Worm (Caenorhabditis elegans) whole organism, mixed stage, embryonic: Measurements from ENCODE around the gene C44H4.6.

Experiments used
- M03D4.4 ChIP-seq: sonication (generic microtip); optimal IDR thresholded peaks from 2 replicates; lab custom pipeline; 2017; ENCODE audit warnings: mild to moderate bottlenecking, missing genetic modification characterization, missing compliant biosample characterization
- bed-3 ChIP-seq: fragments of 200-800 bp; sonication (Bioruptor generic); optimal IDR thresholded peaks from 3 replicates; lab custom pipeline; 2018; ENCODE audit warnings: mild to moderate bottlenecking, missing genetic modification characterization, moderate library complexity, missing compliant biosample characterization
- blmp-1 ChIP-seq: fragments of 150-350 bp; optimal IDR thresholded peaks from 2 replicates; lab custom pipeline; 2014; ENCODE audit warnings: missing biosample characterization, missing genetic modification characterization
- ceh-39 ChIP-seq: fragments of 150-350 bp; optimal IDR thresholded peaks from 2 replicates; lab custom pipeline; 2014; ENCODE audit warnings: missing biosample characterization, missing genetic modification characterization
- ceh-43 ChIP-seq: fragments of 200-800 bp; sonication (Bioruptor generic); optimal IDR thresholded peaks from 2 replicates; lab custom pipeline; 2018; ENCODE audit warnings: mild to moderate bottlenecking, missing genetic modification characterization, moderate library complexity, missing compliant biosample characterization
- ceh-83 ChIP-seq: fragments of 200-800 bp; sonication (Bioruptor generic); optimal IDR thresholded peaks from 2 replicates; lab custom pipeline; 2018; ENCODE audit warnings: mild to moderate bottlenecking, missing genetic modification characterization, missing compliant biosample characterization
- ces-1 ChIP-seq: fragments of 150-350 bp; optimal IDR thresholded peaks from 2 replicates; lab custom pipeline; 2014; ENCODE audit warnings: missing biosample characterization, missing genetic modification reagents, missing genetic modification characterization
- cnd-1 ChIP-seq: fragments of 200-800 bp; sonication (Bioruptor generic); optimal IDR thresholded peaks from 2 replicates; lab custom pipeline; 2018; ENCODE audit warnings: mild to moderate bottlenecking, missing genetic modification characterization, missing compliant biosample characterization
- drap-1 ChIP-seq: fragments of 200-800 bp; sonication (Bioruptor generic); optimal IDR thresholded peaks from 3 replicates; lab custom pipeline; 2018; ENCODE audit warnings: mild to moderate bottlenecking, missing genetic modification characterization, missing compliant biosample characterization
- elt-1 ChIP-seq: sonication (generic microtip); optimal IDR thresholded peaks from 2 replicates; lab custom pipeline; 2017; ENCODE audit warnings: missing genetic modification characterization, mild to moderate bottlenecking, missing compliant biosample characterization, antibody characterized with exemption, moderate library complexity, borderline replicate concordance; ENCODE audit not compliant: insufficient read depth
- elt-3 ChIP-seq: fragments of 150-350 bp; optimal IDR thresholded peaks from 2 replicates; lab custom pipeline; 2014; ENCODE audit warnings: missing biosample characterization, missing genetic modification characterization
- flh-1 ChIP-seq: fragments of 200-800 bp; sonication (Bioruptor generic); optimal IDR thresholded peaks from 2 replicates; lab custom pipeline; 2018; ENCODE audit warnings: mild to moderate bottlenecking, missing genetic modification characterization, moderate library complexity, missing compliant biosample characterization
- ham-2 ChIP-seq: fragments of 200-800 bp; sonication (Bioruptor generic); optimal IDR thresholded peaks from 2 replicates; lab custom pipeline; 2018; ENCODE audit warnings: mild to moderate bottlenecking, missing genetic modification characterization, missing compliant biosample characterization
- hlh-1 ChIP-seq: fragments of 150-350 bp; optimal IDR thresholded peaks from 2 replicates; lab custom pipeline; 2014; ENCODE audit warnings: missing biosample characterization, missing genetic modification reagents, missing genetic modification characterization
- lin-13 ChIP-seq: fragments of 150-350 bp; optimal IDR thresholded peaks from 2 replicates; lab custom pipeline; 2014; ENCODE audit warnings: missing biosample characterization, missing genetic modification characterization
- lin-32 ChIP-seq: fragments of 200-800 bp; sonication (Bioruptor generic); optimal IDR thresholded peaks from 2 replicates; lab custom pipeline; 2018; ENCODE audit warnings: mild to moderate bottlenecking, missing genetic modification characterization, missing compliant biosample characterization
- lsy-2 ChIP-seq: fragments of 150-350 bp; optimal IDR thresholded peaks from 2 replicates; lab custom pipeline; 2014; ENCODE audit warnings: missing biosample characterization, missing genetic modification characterization
- mab-5 ChIP-seq: fragments of 150-350 bp; optimal IDR thresholded peaks from 2 replicates; lab custom pipeline; 2014; ENCODE audit warnings: missing biosample characterization, missing genetic modification characterization
- mep-1 ChIP-seq: fragments of 150-350 bp; optimal IDR thresholded peaks from 2 replicates; lab custom pipeline; 2017; ENCODE audit warnings: missing biosample characterization, missing genetic modification reagents, missing genetic modification characterization, inconsistent platforms
- mls-2 ChIP-seq: sonication (generic microtip); optimal IDR thresholded peaks from 2 replicates; lab custom pipeline; 2016; ENCODE audit warnings: mild to moderate bottlenecking, missing genetic modification characterization, moderate library complexity, missing compliant biosample characterization
- nhr-12 ChIP-seq: fragments of 150-350 bp; optimal IDR thresholded peaks from 2 replicates; lab custom pipeline; 2014; ENCODE audit warnings: missing biosample characterization, missing genetic modification characterization
- nhr-2 ChIP-seq: fragments of 150-350 bp; optimal IDR thresholded peaks from 2 replicates; lab custom pipeline; 2014; ENCODE audit warnings: missing biosample characterization, missing genetic modification characterization
- nhr-237 ChIP-seq: fragments of 150-350 bp; optimal IDR thresholded peaks from 2 replicates; lab custom pipeline; 2014; ENCODE audit warnings: missing biosample characterization, missing genetic modification characterization
- nhr-28 ChIP-seq: fragments of 150-350 bp; optimal IDR thresholded peaks from 2 replicates; lab custom pipeline; 2014; ENCODE audit warnings: missing biosample characterization, missing genetic modification characterization
- nhr-76 ChIP-seq: sonication (generic microtip); optimal IDR thresholded peaks from 2 replicates; lab custom pipeline; 2017; ENCODE audit warnings: missing biosample characterization, missing genetic modification characterization
- pha-4 ChIP-seq: fragments of 150-350 bp; optimal IDR thresholded peaks from 2 replicates; lab custom pipeline; 2018; ENCODE audit warnings: missing biosample characterization, missing genetic modification reagents, missing genetic modification characterization
- sem-2 ChIP-seq: fragments of 200-800 bp; sonication (Bioruptor generic); optimal IDR thresholded peaks from 2 replicates; lab custom pipeline; 2018; ENCODE audit warnings: mild to moderate bottlenecking, missing genetic modification characterization, missing compliant biosample characterization
- snpc-4 ChIP-seq: fragments of 150-350 bp; optimal IDR thresholded peaks from 2 replicates; lab custom pipeline; 2014; ENCODE audit warnings: missing biosample characterization, missing genetic modification characterization
- sptf-1 ChIP-seq: sonication (generic microtip); optimal IDR thresholded peaks from 2 replicates; lab custom pipeline; 2017; ENCODE audit warnings: mild to moderate bottlenecking, missing genetic modification characterization, moderate library complexity, missing compliant biosample characterization
- tbx-8 ChIP-seq: fragments of 200-800 bp; sonication (Bioruptor generic); optimal IDR thresholded peaks from 2 replicates; lab custom pipeline; 2018; ENCODE audit warnings: mild to moderate bottlenecking, missing genetic modification characterization, moderate library complexity, missing compliant biosample characterization
- unc-120 ChIP-seq: sonication (generic microtip); optimal IDR thresholded peaks from 2 replicates; lab custom pipeline; 2017; ENCODE audit warnings: missing genetic modification characterization, missing compliant biosample characterization; ENCODE audit not compliant: poor library complexity, severe bottlenecking
- unc-39 ChIP-seq: fragments of 150-350 bp; optimal IDR thresholded peaks from 2 replicates; lab custom pipeline; 2014; ENCODE audit warnings: missing biosample characterization, missing genetic modification characterization
- unc-62 ChIP-seq: fragments of 150-350 bp; optimal IDR thresholded peaks from 2 replicates; lab custom pipeline; 2014; ENCODE audit warnings: missing biosample characterization, missing genetic modification reagents, missing genetic modification characterization
- zip-8 ChIP-seq: fragments of 150-350 bp; optimal IDR thresholded peaks from 2 replicates; lab custom pipeline; 2014; ENCODE audit warnings: missing biosample characterization, missing genetic modification characterization
- ztf-11 ChIP-seq: fragments of 150-350 bp; optimal IDR thresholded peaks from 2 replicates; lab custom pipeline; 2014; ENCODE audit warnings: missing biosample characterization, missing genetic modification characterization

C44H4.6 gene

DNA sequence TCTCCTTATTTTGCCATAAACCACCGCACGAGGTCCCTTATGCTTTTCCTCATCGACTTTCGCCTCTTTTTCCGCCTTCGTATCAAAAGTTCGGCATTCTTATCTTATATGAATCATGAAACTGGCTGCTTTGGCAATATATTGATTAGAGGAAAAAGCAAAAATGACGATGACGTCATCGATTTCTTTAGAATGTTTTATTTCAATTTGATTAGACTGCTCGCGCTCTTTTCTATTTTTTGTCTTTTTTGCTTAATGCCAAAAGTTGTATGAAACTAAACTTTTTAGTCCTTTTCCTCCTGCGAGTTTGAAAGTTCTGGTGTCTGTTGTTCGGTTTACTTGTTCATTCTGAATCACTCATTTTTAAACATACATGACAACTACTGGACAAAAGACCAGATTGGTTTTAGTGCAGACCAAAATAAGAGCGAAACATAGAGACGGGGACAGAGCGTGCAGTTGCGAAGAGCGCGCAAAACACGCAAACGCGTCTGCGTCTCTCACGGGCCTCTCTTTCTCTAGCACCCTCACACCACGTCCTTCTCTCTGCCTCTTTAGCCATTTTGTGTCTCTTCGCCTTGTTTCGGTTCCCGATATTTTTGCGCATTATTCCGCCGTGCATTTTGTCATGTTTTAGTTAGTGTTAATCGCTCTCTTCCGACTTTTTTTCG, 11.1 kb upstream of the C44H4.6 start (continued):
- TF ChIP-seq cnd-1 (tag; lab: Kevin White, UChicago) (peak; percentile 10), mep-1 (no peak), lsy-2 (tag; lab: Kevin White, UChicago) (no peak), nhr-2 (no peak), lin-13 (no peak), nhr-12 (tag; lab: Kevin White, UChicago) (no peak), tbx-8 (no peak), bed-3 (GFP tag; lab: Kevin White, UChicago) (no peak)

DNA sequence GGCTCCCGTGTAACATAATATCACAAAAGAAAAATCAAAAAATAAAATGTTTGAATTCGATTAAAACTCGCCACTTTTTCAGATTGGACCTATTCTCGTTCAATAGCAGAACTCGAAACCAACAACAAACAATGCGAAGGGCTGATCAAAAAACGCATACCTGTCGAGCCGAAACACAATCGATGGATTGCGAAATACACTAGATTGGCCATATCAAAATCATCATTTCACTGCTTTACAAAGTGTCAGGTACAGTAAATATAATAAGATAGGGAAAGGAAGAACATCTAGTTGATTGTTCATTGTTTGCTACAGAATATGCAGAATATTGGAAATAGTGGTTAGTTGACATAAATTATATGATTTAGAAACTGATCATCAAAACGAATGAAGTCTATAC, 8.6 kb upstream of the C44H4.6 start:
- no peak for TF ChIP-seq sptf-1 (tag; lab: Kevin White, UChicago)
- TF ChIP-seq bed-3 (GFP tag; lab: Kevin White, UChicago): no peak
- no peak for TF ChIP-seq flh-1
- no peak for TF ChIP-seq unc-120 (tag; lab: Kevin White, UChicago)
- TF ChIP-seq ces-1: no peak
- no peak for TF ChIP-seq cnd-1 (tag; lab: Kevin White, UChicago)
- TF ChIP-seq lin-32: no peak
- no peak for TF ChIP-seq tbx-8
- no peak for TF ChIP-seq unc-62
- no peak for TF ChIP-seq lin-13
- no peak for TF ChIP-seq M03D4.4 (tag; lab: Kevin White, UChicago)
- TF ChIP-seq nhr-2: no peak
- no peak for TF ChIP-seq mab-5 (tag; lab: Kevin White, UChicago)

DNA sequence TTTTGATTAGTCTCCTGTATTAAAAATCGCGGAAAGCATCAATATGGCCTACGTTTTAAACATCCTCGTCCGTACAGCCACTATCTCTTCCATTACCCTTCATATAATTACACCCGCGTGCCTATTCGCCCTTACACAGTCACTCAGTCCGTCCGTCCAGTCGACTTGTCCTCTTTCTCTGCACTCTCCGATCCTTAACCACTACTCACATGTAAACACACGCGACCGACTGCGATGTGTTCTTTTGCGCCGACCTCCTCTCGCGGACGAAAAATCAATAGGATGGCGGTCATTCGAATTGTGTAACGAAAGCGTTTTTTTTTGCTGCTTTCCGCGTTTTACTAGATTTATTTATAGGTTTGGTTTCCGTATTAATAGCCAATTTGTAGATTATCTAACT, 3.5 kb upstream of the C44H4.6 start, which contains the start of gene eor-2:
eor-2 (plus strand) TSS at position 342 of the 400 bp plus-strand sequence.
- TF ChIP-seq nhr-76 (tag; lab: Kevin White, UChicago) (no peak), ces-1 (peak; percentile 51), unc-120 (tag; lab: Kevin White, UChicago) (no peak), cnd-1 (tag; lab: Kevin White, UChicago) (no peak), pha-4 (tag; lab: Kevin White, UChicago) (peak; percentile 96), lin-32 (no peak), M03D4.4 (tag; lab: Kevin White, UChicago) (peak; percentile 24), unc-39 (no peak), ceh-83 (GFP tag; lab: Kevin White, UChicago) (peak; percentile 61), blmp-1 (tag; lab: Kevin White, UChicago) (no peak), ztf-11 (tag; lab: Kevin White, UChicago) (peak; percentile 31), unc-62 (peak; percentile 24), elt-3 (tag; lab: Kevin White, UChicago) (no peak), ceh-39 (tag; lab: Kevin White, UChicago) (no peak), drap-1 (GFP tag; lab: Kevin White, UChicago) (peak; percentile 44), ham-2 (GFP tag; lab: Kevin White, UChicago) (peak; percentile 46), snpc-4 (tag; lab: Kevin White, UChicago) (no peak), flh-1 (no peak), nhr-28 (tag; lab: Kevin White, UChicago) (no peak), tbx-8 (no peak), lin-13 (peak; percentile 47), elt-1 (no peak), mep-1 (peak; percentile 65), mls-2 (tag; lab: Kevin White, UChicago) (peak; percentile 62), nhr-237 (no peak), sptf-1 (tag; lab: Kevin White, UChicago) (peak; percentile 13), zip-8 (tag; lab: Kevin White, UChicago) (no peak), ceh-43 (GFP tag; lab: Kevin White, UChicago) (peak; percentile 28), hlh-1 (tag; lab: Kevin White, UChicago) (no peak), nhr-2 (peak; percentile 14), lsy-2 (tag; lab: Kevin White, UChicago) (peak; percentile 31), nhr-12 (tag; lab: Kevin White, UChicago) (no peak), bed-3 (GFP tag; lab: Kevin White, UChicago) (no peak), mab-5 (tag; lab: Kevin White, UChicago) (no peak), sem-2 (GFP tag; lab: Kevin White, UChicago) (no peak)
